Worm (Caenorhabditis elegans) whole organism, L2 larva: ENCODE data around the gene T05H4.15.
A peak's percentile ranks its signal among the peaks of the same experiment; 100 is the strongest.

Experiments used
- C34F6.9 ChIP-seq: fragments of 150-350 bp; optimal IDR thresholded peaks from 2 replicates; lab custom pipeline; 2014; ENCODE audit warnings: missing biosample characterization, missing genetic modification characterization
- F13H6.1 ChIP-seq: sonication (generic microtip); optimal IDR thresholded peaks from 2 replicates; lab custom pipeline; 2016; ENCODE audit warnings: missing genetic modification characterization, missing compliant biosample characterization
- R02D3.7 ChIP-seq: fragments of 150-350 bp; optimal IDR thresholded peaks from 2 replicates; lab custom pipeline; 2014; ENCODE audit warnings: missing biosample characterization, missing genetic modification characterization
- ZK546.5 ChIP-seq: sonication (generic microtip); optimal IDR thresholded peaks from 2 replicates; lab custom pipeline; 2017; ENCODE audit warnings: missing biosample characterization, missing genetic modification characterization
- alr-1 ChIP-seq: fragments of 150-350 bp; optimal IDR thresholded peaks from 2 replicates; lab custom pipeline; 2014; ENCODE audit warnings: missing biosample characterization, missing genetic modification characterization
- aly-2 ChIP-seq: fragments of 150-350 bp; optimal IDR thresholded peaks from 2 replicates; lab custom pipeline; 2014; ENCODE audit warnings: missing biosample characterization, missing genetic modification characterization
- ceh-16 ChIP-seq: fragments of 150-350 bp; optimal IDR thresholded peaks from 2 replicates; lab custom pipeline; 2014; ENCODE audit warnings: missing biosample characterization, missing genetic modification characterization
- ceh-82 ChIP-seq: fragments of 150-350 bp; optimal IDR thresholded peaks from 2 replicates; lab custom pipeline; 2014; ENCODE audit warnings: missing biosample characterization, missing genetic modification characterization
- crh-2 ChIP-seq: sonication (generic microtip); optimal IDR thresholded peaks from 2 replicates; lab custom pipeline; 2017; ENCODE audit warnings: missing biosample characterization, missing genetic modification characterization
- dmd-4 ChIP-seq: sonication (generic microtip); optimal IDR thresholded peaks from 2 replicates; lab custom pipeline; 2017; ENCODE audit warnings: missing biosample characterization, missing genetic modification characterization
- elt-1 ChIP-seq: fragments of 150-350 bp; optimal IDR thresholded peaks from 2 replicates; lab custom pipeline; 2014; ENCODE audit warnings: missing biosample characterization, missing genetic modification characterization
- elt-3 ChIP-seq: sonication (generic microtip); optimal IDR thresholded peaks from 2 replicates; lab custom pipeline; 2017; ENCODE audit warnings: missing biosample characterization, missing genetic modification characterization
- fos-1 ChIP-seq: fragments of 150-350 bp; optimal IDR thresholded peaks from 2 replicates; lab custom pipeline; 2014; ENCODE audit warnings: missing biosample characterization, missing genetic modification characterization
- gmeb-1 ChIP-seq: fragments of 150-350 bp; optimal IDR thresholded peaks from 2 replicates; lab custom pipeline; 2014; ENCODE audit warnings: missing biosample characterization, missing genetic modification characterization
- lin-13 ChIP-seq: fragments of 150-350 bp; optimal IDR thresholded peaks from 2 replicates; lab custom pipeline; 2014; ENCODE audit warnings: missing biosample characterization, missing genetic modification reagents, missing genetic modification characterization
- lin-39 ChIP-seq: fragments of 150-350 bp; optimal IDR thresholded peaks from 2 replicates; lab custom pipeline; 2014; ENCODE audit warnings: missing biosample characterization, missing genetic modification reagents, missing genetic modification characterization
- mab-5 ChIP-seq: fragments of 150-350 bp; optimal IDR thresholded peaks from 2 replicates; lab custom pipeline; 2014; ENCODE audit warnings: missing biosample characterization, missing genetic modification characterization
- mbf-1 ChIP-seq: sonication (generic microtip); optimal IDR thresholded peaks from 2 replicates; lab custom pipeline; 2017; ENCODE audit warnings: missing biosample characterization, missing genetic modification characterization
- mdl-1 ChIP-seq, 2 experiments: fragments of 150-350 bp in 1 of 2; sonication (generic microtip) in 1 of 2; optimal IDR thresholded peaks; 2 replicates each; lab custom pipeline; 2017; ENCODE audit warnings: missing biosample characterization in 2 of 2, missing genetic modification characterization in 2 of 2
- nhr-10 ChIP-seq: sonication (generic microtip); optimal IDR thresholded peaks from 2 replicates; lab custom pipeline; 2017; ENCODE audit warnings: missing biosample characterization, missing genetic modification characterization
- nhr-11 ChIP-seq: fragments of 150-350 bp; optimal IDR thresholded peaks from 2 replicates; lab custom pipeline; 2014; ENCODE audit warnings: missing biosample characterization, missing genetic modification characterization
- nhr-129 ChIP-seq: fragments of 150-350 bp; optimal IDR thresholded peaks from 2 replicates; lab custom pipeline; 2014; ENCODE audit warnings: missing biosample characterization, missing genetic modification characterization
- nhr-23 ChIP-seq: fragments of 150-350 bp; optimal IDR thresholded peaks from 2 replicates; lab custom pipeline; 2014; ENCODE audit warnings: missing biosample characterization, missing genetic modification reagents, missing genetic modification characterization
- nhr-237 ChIP-seq: fragments of 150-350 bp; optimal IDR thresholded peaks from 2 replicates; lab custom pipeline; 2014; ENCODE audit warnings: missing biosample characterization, missing genetic modification characterization
- nhr-25 ChIP-seq: fragments of 150-350 bp; sonication (generic microtip); optimal IDR thresholded peaks from 3 replicates; lab custom pipeline; 2014; ENCODE audit warnings: missing biosample characterization, missing genetic modification characterization
- nhr-77 ChIP-seq: fragments of 150-350 bp; optimal IDR thresholded peaks from 2 replicates; lab custom pipeline; 2014; ENCODE audit warnings: missing biosample characterization, missing genetic modification characterization
- peb-1 ChIP-seq: fragments of 150-350 bp; optimal IDR thresholded peaks from 2 replicates; lab custom pipeline; 2014; ENCODE audit warnings: missing biosample characterization, missing genetic modification characterization
- sem-4 ChIP-seq: fragments of 150-350 bp; optimal IDR thresholded peaks from 2 replicates; lab custom pipeline; 2014; ENCODE audit warnings: missing biosample characterization, missing genetic modification reagents, missing genetic modification characterization
- sma-3 ChIP-seq: sonication (generic microtip); optimal IDR thresholded peaks from 2 replicates; lab custom pipeline; 2016; ENCODE audit warnings: missing genetic modification reagents, missing genetic modification characterization, missing compliant biosample characterization
- sma-9 ChIP-seq, 2 experiments: fragments of 150-350 bp in 1 of 2; sonication (generic microtip) in 1 of 2; optimal IDR thresholded peaks; 2 replicates each; lab custom pipeline; 2014 to 2016; ENCODE audit warnings: missing genetic modification characterization in 2 of 2, mild to moderate bottlenecking in 1 of 2, missing biosample characterization in 1 of 2, missing compliant biosample characterization in 1 of 2, missing genetic modification reagents in 1 of 2, moderate library complexity in 1 of 2
- snpc-4 ChIP-seq: fragments of 150-350 bp; optimal IDR thresholded peaks from 2 replicates; lab custom pipeline; 2014; ENCODE audit warnings: missing biosample characterization, missing genetic modification characterization
- unc-55 ChIP-seq: fragments of 150-350 bp; sonication (generic microtip); optimal IDR thresholded peaks from 3 replicates; lab custom pipeline; 2014; ENCODE audit warnings: missing biosample characterization, missing genetic modification reagents, missing genetic modification characterization
- unc-62 ChIP-seq: fragments of 150-350 bp; optimal IDR thresholded peaks from 2 replicates; lab custom pipeline; 2014; ENCODE audit warnings: missing biosample characterization, missing genetic modification reagents, missing genetic modification characterization
- ztf-11 ChIP-seq: sonication (generic microtip); optimal IDR thresholded peaks from 2 replicates; lab custom pipeline; 2017; ENCODE audit warnings: missing biosample characterization, missing genetic modification characterization

T05H4.15 gene

ce11 chrV:6471208-6471607 lies 29.7 kb upstream of the T05H4.15 start:
- TF ChIP-seq mab-5 (tag; lab: Kevin White, UChicago) (peak; percentile 13), nhr-11 (tag; lab: Kevin White, UChicago) (no peak), unc-55 (GFP tag; lab: Kevin White, UChicago) (peak; percentile 47)
- TF ChIP-seq, all 48 proteins: peak for 2

ce11 chrV:6467676-6468075 lies 26.2 kb upstream of the T05H4.15 start:
- no peak for TF ChIP-seq crh-2
- TF ChIP-seq ztf-11 (tag; lab: Kevin White, UChicago): no peak
- TF ChIP-seq nhr-129 (tag; lab: Kevin White, UChicago): peak; percentile 14
- TF ChIP-seq sma-9 (GFP tag; optimal IDR thresholded peaks at IDR 0.05; lab: Kevin White, UChicago): peak; percentile 14
- no peak for TF ChIP-seq sma-9 (tag; optimal IDR thresholded peaks at IDR 0.05; lab: Kevin White, UChicago)
- peak; percentile 2 for TF ChIP-seq F13H6.1 (tag; lab: Kevin White, UChicago)
- TF ChIP-seq, all 48 proteins: peak for 3

DNA sequence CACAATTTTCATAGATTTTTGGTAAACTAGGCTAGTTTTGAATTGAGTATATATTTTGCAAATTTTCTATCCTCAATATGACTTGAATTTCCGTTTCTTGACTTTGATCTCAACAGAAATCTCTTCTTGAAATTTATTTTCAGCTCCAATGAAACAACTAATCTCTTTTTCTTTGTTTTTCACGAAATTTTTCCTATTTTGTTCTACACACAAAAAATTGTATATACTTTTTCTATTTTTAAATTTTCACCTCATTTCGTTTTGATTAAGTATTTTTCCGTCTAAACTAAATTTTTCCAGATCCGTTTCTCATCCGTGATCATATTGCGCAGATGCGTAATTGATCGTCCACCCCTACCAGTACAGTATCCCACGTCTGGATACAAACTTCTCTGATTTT lies 23.3 kb upstream of the T05H4.15 start, which contains the start of gene unc-83:
unc-83 (plus strand) TSS at position 301 of the 400 bp plus-strand sequence.
- TF ChIP-seq unc-62 (GFP tag; lab: Kevin White, UChicago) (no peak), mbf-1 (tag; lab: Kevin White, UChicago) (no peak), elt-1 (no peak), R02D3.7 (no peak), ceh-16 (tag; lab: Kevin White, UChicago) (no peak), alr-1 (tag; lab: Kevin White, UChicago) (no peak), dmd-4 (tag; lab: Kevin White, UChicago) (no peak), sma-3 (GFP tag; lab: Kevin White, UChicago) (no peak), nhr-25 (tag; lab: Kevin White, UChicago) (no peak)

- TF ChIP-seq ztf-11 (tag; lab: Kevin White, UChicago): no peak
- no peak for TF ChIP-seq elt-3 (tag; lab: Kevin White, UChicago)
- no peak for TF ChIP-seq gmeb-1
- TF ChIP-seq mbf-1 (tag; lab: Kevin White, UChicago): no peak
- no peak for TF ChIP-seq nhr-237
- TF ChIP-seq nhr-23: no peak
- TF ChIP-seq lin-13: no peak
- no peak for TF ChIP-seq sma-9 (GFP tag; optimal IDR thresholded peaks at IDR 0.05; lab: Kevin White, UChicago)
- TF ChIP-seq sma-9 (tag; optimal IDR thresholded peaks at IDR 0.05; lab: Kevin White, UChicago): no peak
- TF ChIP-seq lin-39: no peak
Measured at ce11 chrV:6464238-6464637, 22.7 kb upstream of the T05H4.15 start.

- TF ChIP-seq ZK546.5 (tag; lab: Kevin White, UChicago) (no peak), nhr-129 (tag; lab: Kevin White, UChicago) (peak; percentile 15), F13H6.1 (tag; lab: Kevin White, UChicago) (no peak), sma-9 (GFP tag; optimal IDR thresholded peaks at IDR 0.05; lab: Kevin White, UChicago) (peak; percentile 36), sma-9 (tag; optimal IDR thresholded peaks at IDR 0.05; lab: Kevin White, UChicago) (no peak), nhr-237 (no peak), sem-4 (tag; lab: Kevin White, UChicago) (no peak), alr-1 (tag; lab: Kevin White, UChicago) (no peak), fos-1 (tag; lab: Kevin White, UChicago) (peak; percentile 23), nhr-11 (tag; lab: Kevin White, UChicago) (no peak), crh-2 (peak; percentile 61), dmd-4 (tag; lab: Kevin White, UChicago) (no peak), mdl-1 (tag; optimal IDR thresholded peaks at IDR 0.05; lab: Kevin White, UChicago) (no peak)
Measured at ce11 chrV:6462606-6463005, 21.1 kb upstream of the T05H4.15 start.

- TF ChIP-seq lin-13 (no peak), F13H6.1 (tag; lab: Kevin White, UChicago) (no peak), ceh-16 (tag; lab: Kevin White, UChicago) (no peak), peb-1 (no peak), C34F6.9 (tag; lab: Kevin White, UChicago) (no peak), dmd-4 (tag; lab: Kevin White, UChicago) (no peak), elt-1 (no peak), unc-55 (GFP tag; lab: Kevin White, UChicago) (no peak), snpc-4 (tag; lab: Kevin White, UChicago) (no peak), nhr-77 (tag; lab: Kevin White, UChicago) (no peak), nhr-10 (tag; lab: Kevin White, UChicago) (no peak), fos-1 (tag; lab: Kevin White, UChicago) (no peak), mbf-1 (tag; lab: Kevin White, UChicago) (no peak), ceh-82 (tag; lab: Kevin White, UChicago) (no peak), aly-2 (tag; lab: Kevin White, UChicago) (no peak)
- TF ChIP-seq, all 48 proteins: peak for 0
Measured at ce11 chrV:6461250-6461649, 19.7 kb upstream of the T05H4.15 start.
